Worm (Caenorhabditis elegans) whole organism, L4 larva: ENCODE measurements around the gene rnp-5.

Source experiments
- R02D3.7 ChIP-seq: fragments of 150-350 bp; sonication (generic microtip); optimal IDR thresholded peaks from 3 replicates; lab custom pipeline; 2014; ENCODE audit warnings: missing biosample characterization, missing genetic modification characterization
- T26A8.4 ChIP-seq: fragments of 200-800 bp; sonication (Bioruptor generic); IDR thresholded peaks from 2 replicates; pipeline ENCODE4 v1.3.6; 2022; ENCODE audit warnings: missing genetic modification characterization, missing compliant biosample characterization
- Y5F2A.4 ChIP-seq: fragments of 200-800 bp; sonication (Bioruptor generic); optimal IDR thresholded peaks from 2 replicates; lab custom pipeline; 2018; ENCODE audit warnings: mild to moderate bottlenecking, missing genetic modification characterization, missing compliant biosample characterization
- Y75B8A.6 ChIP-seq: fragments of 200-800 bp; sonication (Bioruptor generic); IDR thresholded peaks from 2 replicates; pipeline ENCODE4 v1.3.6; 2022; ENCODE audit warnings: missing genetic modification reagents, missing genetic modification characterization, missing compliant biosample characterization
- aly-2 ChIP-seq: sonication (generic microtip); optimal IDR thresholded peaks from 2 replicates; lab custom pipeline; 2018; ENCODE audit warnings: missing biosample characterization, missing genetic modification characterization
- attf-4 ChIP-seq: sonication (generic microtip); optimal IDR thresholded peaks from 3 replicates; lab custom pipeline; 2017; ENCODE audit warnings: missing biosample characterization, missing genetic modification characterization
- ceh-20 ChIP-seq: fragments of 200-800 bp; sonication (Bioruptor generic); IDR thresholded peaks from 2 replicates; pipeline ENCODE4 v1.3.6; 2022; ENCODE audit warnings: missing genetic modification reagents, missing genetic modification characterization, missing compliant biosample characterization
- ces-1 ChIP-seq: fragments of 150-350 bp; sonication (generic microtip); optimal IDR thresholded peaks from 4 replicates; lab custom pipeline; 2014; ENCODE audit warnings: missing biosample characterization, missing genetic modification reagents, missing genetic modification characterization
- daf-16 ChIP-seq, 3 experiments: sonication (generic microtip); optimal IDR thresholded peaks; 2 replicates each; lab custom pipeline; 2016 to 2017; ENCODE audit warnings: missing genetic modification characterization in 3 of 3, missing genetic modification reagents in 3 of 3, mild to moderate bottlenecking in 2 of 3, missing compliant biosample characterization in 2 of 3, missing biosample characterization in 1 of 3, moderate library complexity in 1 of 3
- daf-8 ChIP-seq: fragments of 200-800 bp; sonication (Bioruptor generic); IDR thresholded peaks from 2 replicates; pipeline ENCODE4 v1.3.6; 2022; ENCODE audit warnings: missing genetic modification characterization, missing compliant biosample characterization
- dmd-9 ChIP-seq: fragments of 200-800 bp; sonication (Bioruptor generic); IDR thresholded peaks from 2 replicates; pipeline ENCODE4 v1.3.6; 2022; ENCODE audit warnings: missing genetic modification reagents, missing genetic modification characterization, missing compliant biosample characterization
- egl-43 ChIP-seq: fragments of 200-800 bp; sonication (Bioruptor generic); IDR thresholded peaks from 2 replicates; pipeline ENCODE4 v1.3.6; 2022; ENCODE audit warnings: missing genetic modification reagents, missing genetic modification characterization, missing compliant biosample characterization
- fos-1 ChIP-seq: fragments of 150-350 bp; optimal IDR thresholded peaks from 2 replicates; lab custom pipeline; 2014; ENCODE audit warnings: missing biosample characterization, missing genetic modification characterization
- hif-1 ChIP-seq, 2 experiments: sonication (generic microtip); optimal IDR thresholded peaks; 2 replicates each; lab custom pipeline; 2016 to 2017; ENCODE audit warnings: missing compliant biosample characterization in 2 of 2, missing genetic modification characterization in 2 of 2, missing genetic modification reagents in 2 of 2, missing genotype in 2 of 2, mild to moderate bottlenecking in 1 of 2
- hlh-30 ChIP-seq: sonication (generic microtip); optimal IDR thresholded peaks from 2 replicates; lab custom pipeline; 2017; ENCODE audit warnings: antibody characterized with exemption, mild to moderate bottlenecking, missing genetic modification characterization, missing compliant biosample characterization; ENCODE audit not compliant: insufficient read depth
- hmg-1.1 ChIP-seq: fragments of 200-800 bp; sonication (Bioruptor generic); IDR thresholded peaks from 2 replicates; pipeline ENCODE4 v1.3.6; 2022; ENCODE audit warnings: missing genetic modification reagents, missing genetic modification characterization, missing compliant biosample characterization
- jun-1 ChIP-seq: fragments of 150-350 bp; optimal IDR thresholded peaks from 2 replicates; lab custom pipeline; 2014; ENCODE audit warnings: missing biosample characterization, missing genetic modification reagents, missing genetic modification characterization
- lim-7 ChIP-seq: fragments of 200-800 bp; sonication (Bioruptor generic); IDR thresholded peaks from 2 replicates; pipeline ENCODE4 v1.3.6; 2022; ENCODE audit warnings: missing genetic modification characterization, missing compliant biosample characterization
- lin-1 ChIP-seq: fragments of 200-800 bp; sonication (Bioruptor generic); IDR thresholded peaks from 2 replicates; pipeline ENCODE4 v1.3.6; 2022; ENCODE audit warnings: missing genetic modification reagents, missing genetic modification characterization, missing compliant biosample characterization
- lin-15B ChIP-seq: fragments of 150-350 bp; sonication (generic microtip); optimal IDR thresholded peaks from 3 replicates; lab custom pipeline; 2014; ENCODE audit warnings: missing biosample characterization, missing genetic modification characterization
- lin-29 ChIP-seq: fragments of 200-800 bp; sonication (Bioruptor generic); IDR thresholded peaks from 2 replicates; pipeline ENCODE4 v1.3.6; 2022; ENCODE audit warnings: missing genetic modification reagents, missing genetic modification characterization, missing compliant biosample characterization
- lin-38 ChIP-seq: fragments of 200-800 bp; sonication (Bioruptor generic); IDR thresholded peaks from 2 replicates; pipeline ENCODE4 v1.3.6; 2022; ENCODE audit warnings: missing genetic modification reagents, missing genetic modification characterization, missing compliant biosample characterization
- lir-3 ChIP-seq: sonication (generic microtip); optimal IDR thresholded peaks from 2 replicates; lab custom pipeline; 2016; ENCODE audit warnings: mild to moderate bottlenecking, missing genetic modification characterization, missing compliant biosample characterization
- lsy-2 ChIP-seq, 2 experiments: fragments of 150-350 bp in 1 of 2; sonication (generic microtip) in 1 of 2; optimal IDR thresholded peaks; 2 replicates each; lab custom pipeline; 2014 to 2017; ENCODE audit warnings: missing biosample characterization in 2 of 2, missing genetic modification characterization in 2 of 2
- mdl-1 ChIP-seq, 2 experiments: fragments of 150-350 bp in 1 of 2; sonication (generic microtip) in 1 of 2; optimal IDR thresholded peaks; 2 replicates each; lab custom pipeline; 2014 to 2017; ENCODE audit warnings: missing biosample characterization in 2 of 2, missing genetic modification characterization in 2 of 2
- mep-1 ChIP-seq: fragments of 150-350 bp; sonication (generic microtip); optimal IDR thresholded peaks from 3 replicates; lab custom pipeline; 2014; ENCODE audit warnings: missing biosample characterization, missing genetic modification characterization
- mxl-3 ChIP-seq: fragments of 200-800 bp; sonication (Bioruptor generic); optimal IDR thresholded peaks from 2 replicates; lab custom pipeline; 2018; ENCODE audit warnings: mild to moderate bottlenecking, missing genetic modification characterization, missing compliant biosample characterization
- nhr-10 ChIP-seq: fragments of 150-350 bp; optimal IDR thresholded peaks from 2 replicates; lab custom pipeline; 2014; ENCODE audit warnings: missing biosample characterization, missing genetic modification characterization
- nhr-11 ChIP-seq: fragments of 150-350 bp; optimal IDR thresholded peaks from 2 replicates; lab custom pipeline; 2014; ENCODE audit warnings: missing biosample characterization, missing genetic modification characterization
- nhr-28 ChIP-seq: fragments of 150-350 bp; optimal IDR thresholded peaks from 2 replicates; lab custom pipeline; 2014; ENCODE audit warnings: missing biosample characterization, missing genetic modification characterization
- pha-4 ChIP-seq, 2 experiments: fragments of 150-350 bp in 1 of 2; fragments of 200-800 bp in 1 of 2; sonication (Bioruptor generic) in 1 of 2; IDR thresholded peaks in 1 of 2; optimal IDR thresholded peaks in 1 of 2; 2 replicates each; pipeline versions ENCODE4 v1.3.6 to Lab custom; 2014 to 2022; ENCODE audit warnings: missing genetic modification characterization in 2 of 2, missing genetic modification reagents in 2 of 2, missing biosample characterization in 1 of 2, missing compliant biosample characterization in 1 of 2
- php-3 ChIP-seq: fragments of 200-800 bp; sonication (Bioruptor generic); IDR thresholded peaks from 2 replicates; pipeline ENCODE4 v1.3.6; 2022; ENCODE audit warnings: missing genetic modification reagents, missing genetic modification characterization, missing compliant biosample characterization
- set-16 ChIP-seq: fragments of 200-800 bp; sonication (Bioruptor generic); IDR thresholded peaks from 2 replicates; pipeline ENCODE4 v1.3.6; 2022; ENCODE audit warnings: missing genetic modification reagents, missing genetic modification characterization, missing compliant biosample characterization
- spr-3 ChIP-seq: fragments of 200-800 bp; sonication (Bioruptor generic); optimal IDR thresholded peaks from 2 replicates; lab custom pipeline; 2018; ENCODE audit warnings: mild to moderate bottlenecking, missing genetic modification characterization, missing compliant biosample characterization
- tag-97 ChIP-seq: fragments of 200-800 bp; sonication (Bioruptor generic); IDR thresholded peaks from 2 replicates; pipeline ENCODE4 v1.3.6; 2022; ENCODE audit warnings: missing genetic modification characterization, missing compliant biosample characterization
- unc-39 ChIP-seq: sonication (generic microtip); optimal IDR thresholded peaks from 2 replicates; lab custom pipeline; 2017; ENCODE audit warnings: missing biosample characterization, missing genetic modification characterization
- unc-62 ChIP-seq, 3 experiments: fragments of 150-350 bp in 1 of 3; sonication (generic microtip); optimal IDR thresholded peaks in 2 of 3; peaks in 1 of 3; 1 replicate in 1 of 3; 2 replicates in 2 of 3; lab custom pipeline; 2014 to 2017; ENCODE audit warnings: missing biosample characterization in 3 of 3, missing genetic modification characterization in 3 of 3, missing genetic modification reagents in 3 of 3, missing genotype in 1 of 3
- zfp-2 ChIP-seq: sonication (generic microtip); optimal IDR thresholded peaks from 2 replicates; lab custom pipeline; 2016; ENCODE audit warnings: mild to moderate bottlenecking, missing genetic modification characterization, missing compliant biosample characterization
- zip-2 ChIP-seq: fragments of 150-350 bp; optimal IDR thresholded peaks from 2 replicates; lab custom pipeline; 2014; ENCODE audit warnings: missing biosample characterization, missing genetic modification characterization
- ztf-11 ChIP-seq: fragments of 150-350 bp; optimal IDR thresholded peaks from 2 replicates; lab custom pipeline; 2014; ENCODE audit warnings: missing biosample characterization, missing genetic modification characterization

The rnp-5 gene

ce11 chrIII:843999-844398 lies 9.7 kb downstream of the rnp-5 start (continued):
- TF ChIP-seq Y75B8A.6 (GFP tag; lab: Robert Waterston, UW) (no peak), mep-1 (tag; lab: Kevin White, UChicago) (peak; percentile 57), fos-1 (tag; lab: Kevin White, UChicago) (no peak), daf-16 (GFP tag; optimal IDR thresholded peaks at IDR 0.05; lab: Kevin White, UChicago) (no peak), daf-16 (tag; optimal IDR thresholded peaks at IDR 0.05; lab: Kevin White, UChicago) (peak; percentile 68), zfp-2 (no peak), ceh-20 (0 out of 2 replicates have a peak, but pooled peaks have one; percentile 35), T26A8.4 (GFP tag; lab: Robert Waterston, UW) (no peak), mxl-3 (peak; percentile 96), egl-43 (GFP tag; lab: Robert Waterston, UW) (no peak), lsy-2 (tag; optimal IDR thresholded peaks at IDR 0.05; lab: Kevin White, UChicago) (peak in 1 of 2 experiments; percentile 28)

DNA sequence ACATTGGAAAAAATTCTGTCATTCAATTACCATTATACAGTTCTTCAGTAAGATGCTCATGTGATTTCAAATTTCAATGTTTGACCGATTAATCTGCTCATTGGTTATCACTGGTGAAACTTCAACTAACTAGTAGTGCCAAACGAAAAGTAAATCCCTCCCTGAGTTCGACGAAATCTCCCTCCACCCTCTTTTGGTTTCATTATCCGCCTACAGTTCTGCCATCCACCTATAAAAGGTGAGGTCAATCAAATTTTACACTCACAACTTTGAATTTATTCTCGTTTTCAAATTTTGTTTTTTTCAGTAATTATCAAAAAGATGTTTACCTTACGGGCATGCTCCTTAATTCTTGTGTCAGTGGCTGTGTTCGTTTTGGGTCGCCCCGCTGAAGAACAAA lies 11.1 kb downstream of the rnp-5 start, which contains the start of gene far-8:
TSS of gene far-8 (plus strand) at position 301 of the 400 bp plus-strand sequence.
- no peak for TF ChIP-seq lin-1 (GFP tag; lab: Robert Waterston, UW)

DNA sequence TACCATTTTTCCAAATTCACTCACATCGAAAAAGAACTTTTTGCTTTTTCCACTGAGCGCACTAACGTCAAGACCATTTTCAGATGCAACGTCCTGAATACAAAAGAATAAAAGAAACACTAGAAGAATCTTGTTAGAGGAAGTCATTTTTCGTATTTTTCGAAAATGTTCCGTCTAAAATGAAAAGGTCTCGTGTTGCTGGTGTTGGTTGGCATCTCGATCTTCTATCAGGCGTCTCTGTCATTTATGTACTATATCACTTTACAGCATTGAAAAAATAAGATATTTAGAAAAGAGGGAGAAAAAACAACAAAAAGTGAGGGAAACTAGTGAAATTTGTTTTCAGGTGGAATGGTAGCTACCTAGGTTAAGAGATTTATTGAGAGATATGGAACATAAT lies 12.5 kb downstream of the rnp-5 start, which contains the start of gene K02F3.9:
TSS of gene K02F3.9 (minus strand) at position 190 of the 400 bp plus-strand sequence.
- TF ChIP-seq aly-2, result no peak
- TF ChIP-seq hlh-30 (tag; lab: Kevin White, UChicago), result peak; percentile 2

DNA sequence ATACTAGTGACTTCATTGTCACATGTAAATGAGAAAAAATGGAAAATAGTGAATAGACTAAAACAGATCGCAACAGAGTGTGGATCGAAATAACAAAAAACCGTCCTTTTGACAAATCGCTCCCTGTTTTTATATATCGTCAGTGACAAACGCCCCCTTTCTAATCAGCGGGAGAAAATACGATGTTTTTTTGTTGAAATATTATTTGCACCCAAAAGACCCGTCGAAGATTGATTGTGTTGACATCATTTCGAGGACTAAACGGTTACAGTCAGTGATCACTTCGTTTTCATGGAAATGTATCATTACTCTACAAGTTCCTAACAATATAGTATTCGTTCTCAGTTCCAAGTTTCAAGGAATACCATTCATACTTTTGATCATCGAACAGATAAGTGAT lies 14.2 kb downstream of the rnp-5 start, which contains the start of gene dos-3:
TSS of gene dos-3 (minus strand) at position 101 of the 400 bp plus-strand sequence.
- no peak for TF ChIP-seq ces-1
- TF ChIP-seq attf-4 (tag; lab: Kevin White, UChicago), result no peak
- no peak for TF ChIP-seq spr-3 (GFP tag; lab: Kevin White, UChicago)
- TF ChIP-seq daf-8 (GFP tag; lab: Robert Waterston, UW), result no peak
- no peak for TF ChIP-seq nhr-10 (tag; lab: Kevin White, UChicago)
- no peak for TF ChIP-seq unc-39 (tag; lab: Kevin White, UChicago)
- TF ChIP-seq nhr-11 (tag; lab: Kevin White, UChicago), result no peak
- TF ChIP-seq Y5F2A.4 (GFP tag; lab: Kevin White, UChicago), result no peak
- no peak for TF ChIP-seq ztf-11 (tag; lab: Kevin White, UChicago)
- no peak for TF ChIP-seq R02D3.7 (tag; lab: Kevin White, UChicago)
- no peak for TF ChIP-seq aly-2
- no peak for TF ChIP-seq nhr-28 (tag; lab: Kevin White, UChicago)
- no peak for TF ChIP-seq tag-97
- TF ChIP-seq daf-16 (GFP tag; optimal IDR thresholded peaks at IDR 0.05; lab: Kevin White, UChicago), result no peak
- no peak for TF ChIP-seq daf-16 (tag; optimal IDR thresholded peaks at IDR 0.05; lab: Kevin White, UChicago)
- TF ChIP-seq mdl-1 (tag; optimal IDR thresholded peaks at IDR 0.05; lab: Kevin White, UChicago), result no peak
- TF ChIP-seq lin-38 (GFP tag; lab: Robert Waterston, UW), result no peak

DNA sequence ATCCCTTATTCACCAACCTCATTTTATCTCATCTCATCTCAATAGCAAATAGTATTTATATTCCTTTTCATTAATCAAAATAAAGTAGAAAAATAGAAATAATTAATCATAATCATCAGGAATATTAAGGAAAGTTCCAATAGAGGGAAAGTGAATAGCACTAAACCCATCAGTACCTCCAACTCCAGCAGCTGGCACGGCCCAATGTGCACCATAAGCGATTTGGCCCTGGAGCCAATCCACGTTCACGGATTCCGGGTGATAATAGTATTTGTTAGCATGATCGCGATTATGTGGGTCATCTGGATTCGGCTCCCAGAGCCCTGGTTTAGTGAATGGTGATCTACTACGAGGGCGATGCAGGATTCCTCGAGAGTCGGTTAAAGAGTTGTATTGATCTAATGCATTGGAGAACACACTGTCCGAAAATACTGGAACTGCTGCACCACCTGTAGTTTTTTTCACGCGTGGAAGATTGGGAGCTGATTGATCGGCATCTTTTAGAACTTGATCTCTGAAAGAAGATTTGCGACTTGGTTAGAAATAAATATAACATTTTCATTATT lies 17.9 kb downstream of the rnp-5 start:
- TF ChIP-seq set-16 (peak; percentile 60), mxl-3 (peak; percentile 62), lin-15B (tag; lab: Kevin White, UChicago) (no peak), fos-1 (tag; lab: Kevin White, UChicago) (peak; percentile 82), hmg-1.1 (GFP tag; lab: Robert Waterston, UW) (peak; percentile 80), Y75B8A.6 (GFP tag; lab: Robert Waterston, UW) (peak; percentile 99), lin-1 (GFP tag; lab: Robert Waterston, UW) (peak; percentile 95), php-3 (GFP tag; lab: Robert Waterston, UW) (peak; percentile 94), egl-43 (GFP tag; lab: Robert Waterston, UW) (peak; percentile 96), lir-3 (tag; lab: Kevin White, UChicago) (no peak), Y5F2A.4 (GFP tag; lab: Kevin White, UChicago) (peak; percentile 91), mep-1 (tag; lab: Kevin White, UChicago) (peak; percentile 94), hif-1 (tag; optimal IDR thresholded peaks at IDR 0.05; lab: Kevin White, UChicago) (peak; percentile 55 to 96), lin-29 (peak; percentile 83), unc-62 (GFP tag; optimal IDR thresholded peaks at IDR 0.05 in 1 of 2; lab: Kevin White, UChicago) (no peak), unc-62 (tag; optimal IDR thresholded peaks at IDR 0.05; lab: Kevin White, UChicago) (no peak), tag-97 (peak; percentile 74; the same call in 1 of the 2 replicates), pha-4 (GFP tag; IDR thresholded peaks at IDR 0.05; lab: Robert Waterston, UW) (peak; percentile 95), pha-4 (tag; optimal IDR thresholded peaks at IDR 0.05; lab: Kevin White, UChicago) (no peak), jun-1 (tag; lab: Kevin White, UChicago) (peak; percentile 94), lim-7 (peak; percentile 95), zip-2 (no peak), dmd-9 (GFP tag; lab: Robert Waterston, UW) (peak; percentile 85)
